Fruit fly (Drosophila melanogaster): ENCODE measurements around the gene nerfin-1.
A peak's percentile ranks its signal among the peaks of the same experiment; 100 is the strongest.

Gene nerfin-1

DNA sequence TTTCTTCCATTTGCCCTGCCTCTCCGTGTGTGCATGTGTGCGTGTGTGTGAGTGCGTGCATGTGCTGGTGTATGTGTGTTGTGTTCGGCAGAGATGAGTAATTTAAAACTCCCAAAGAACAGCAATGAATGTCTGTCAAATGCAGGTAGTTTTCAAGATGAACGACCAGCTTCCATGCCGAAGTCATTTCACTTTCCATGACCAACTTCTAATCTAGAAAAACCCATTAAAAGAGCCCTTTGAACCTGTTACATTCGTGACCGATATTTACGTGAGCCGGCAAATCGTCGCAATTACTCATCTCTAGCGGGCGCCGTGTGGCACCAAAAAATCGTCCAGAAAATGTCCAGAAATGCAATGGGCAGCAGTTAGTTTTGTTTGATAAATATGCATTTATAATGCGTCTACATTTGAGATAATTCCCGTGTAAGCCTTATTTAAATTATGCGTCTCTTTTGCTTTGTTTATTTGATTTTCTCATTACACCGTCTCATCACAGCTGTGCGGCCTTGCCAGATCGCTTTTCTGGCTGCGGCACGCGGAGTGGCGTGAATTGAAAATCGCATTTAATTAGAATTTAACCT lies 36.4 kb upstream of the nerfin-1 start (continued):
- no peak for TF ChIP-seq B-H2 (GFP tag; optimal IDR thresholded peaks at IDR 0.05)
- no peak for TF ChIP-seq CG4282 (GFP tag; optimal IDR thresholded peaks at IDR 0.05)
- peak; percentile 11 for TF ChIP-seq CG12391 (tag; optimal IDR thresholded peaks at IDR 0.05)
- TF ChIP-seq CG8388 (GFP tag; optimal IDR thresholded peaks at IDR 0.05) = no peak
- peak; percentile 47 for TF ChIP-seq pho (GFP tag; optimal IDR thresholded peaks at IDR 0.05)
- TF ChIP-seq CG6175 (GFP tag; IDR thresholded peaks at IDR 0.05) = 0 out of 3 replicates have a peak, but pooled peaks have one; percentile 45
- TF ChIP-seq kay (GFP tag; optimal IDR thresholded peaks at IDR 0.05) = peak; percentile 27
- TF ChIP-seq CG8944 (GFP tag; optimal IDR thresholded peaks at IDR 0.05) = peak; percentile 59
- no peak for TF ChIP-seq ewg (GFP tag; optimal IDR thresholded peaks at IDR 0.05)
- no peak for TF ChIP-seq jigr1 (GFP tag; IDR thresholded peaks at IDR 0.05)
- peak; percentile 33 for TF ChIP-seq CG15696 (tag; optimal IDR thresholded peaks at IDR 0.05)
- TF ChIP-seq eve (GFP tag; optimal IDR thresholded peaks at IDR 0.05) = no peak
- TF ChIP-seq br (optimal IDR thresholded peaks at IDR 0.05) = no peak
- TF ChIP-seq gt (GFP tag; IDR thresholded peaks at IDR 0.05) = no peak
- peak; percentile 56 for TF ChIP-seq CG4617 (GFP tag; optimal IDR thresholded peaks at IDR 0.05; ENCODE audit: borderline replicate concordance)
- TF ChIP-seq Nf-YC (tag; optimal IDR thresholded peaks at IDR 0.05) = peak; percentile 44
- TF ChIP-seq peb (GFP tag; IDR thresholded peaks at IDR 0.05) = no peak
- TF ChIP-seq Antp (GFP tag; optimal IDR thresholded peaks at IDR 0.05) = peak; percentile 65
- no peak for TF ChIP-seq CG8765 (GFP tag; IDR thresholded peaks at IDR 0.05)
- TF ChIP-seq p53 (GFP tag; optimal IDR thresholded peaks at IDR 0.05) = no peak
- TF ChIP-seq PHDP (tag; optimal IDR thresholded peaks at IDR 0.05) = no peak
- peak; percentile 50 for TF ChIP-seq CG9609 (GFP tag; optimal IDR thresholded peaks at IDR 0.05)
- TF ChIP-seq CG1603 (tag; optimal IDR thresholded peaks at IDR 0.05) = peak; percentile 35
- TF ChIP-seq hb (GFP tag; IDR thresholded peaks at IDR 0.05; ENCODE audit: partially characterized antibody) = peak; percentile 71; the same call in 2 of the 3 replicates
- no peak for TF ChIP-seq CG7271 (tag; optimal IDR thresholded peaks at IDR 0.05)
- peak; percentile 0 for TF ChIP-seq Bdp1 (GFP tag; optimal IDR thresholded peaks at IDR 0.05)
- TF ChIP-seq CG10274 (GFP tag; optimal IDR thresholded peaks at IDR 0.05) = no peak
- TF ChIP-seq CG1529 (GFP tag; optimal IDR thresholded peaks at IDR 0.05) = no peak
- TF ChIP-seq sr (GFP tag; IDR thresholded peaks at IDR 0.05) = no peak
- TF ChIP-seq CG30020 (tag; optimal IDR thresholded peaks at IDR 0.05) = peak; percentile 32
- peak; percentile 32 for TF ChIP-seq Ets97D (GFP tag; optimal IDR thresholded peaks at IDR 0.05)
- no peak for TF ChIP-seq tio (GFP tag; optimal IDR thresholded peaks at IDR 0.05)
- TF ChIP-seq CG3995 (GFP tag; optimal IDR thresholded peaks at IDR 0.05) = peak; percentile 78
- TF ChIP-seq HmgZ (tag; optimal IDR thresholded peaks at IDR 0.05) = no peak
- TF ChIP-seq D (optimal IDR thresholded peaks at IDR 0.05) = no peak
- no peak for TF ChIP-seq D (GFP tag; optimal IDR thresholded peaks at IDR 0.05)
- TF ChIP-seq row (GFP tag; IDR thresholded peaks at IDR 0.05) = peak; percentile 81
- peak; percentile 53; the same call in 1 of the 2 replicates for TF ChIP-seq Rfx (GFP tag; IDR thresholded peaks at IDR 0.05)
- no peak for TF ChIP-seq caup (GFP tag; optimal IDR thresholded peaks at IDR 0.05; ENCODE audit: severe bottlenecking)
- 0 out of 2 replicates have a peak, but pooled peaks have one; percentile 34 for TF ChIP-seq CG32767 (GFP tag; IDR thresholded peaks at IDR 0.05)
- no peak for TF ChIP-seq CG6654 (GFP tag; optimal IDR thresholded peaks at IDR 0.05)
- TF ChIP-seq CG7357 (GFP tag; IDR thresholded peaks at IDR 0.05) = no peak
- no peak for TF ChIP-seq bowl (GFP tag; IDR thresholded peaks at IDR 0.05)
- TF ChIP-seq Atf6 (GFP tag; IDR thresholded peaks at IDR 0.05) = no peak
- peak; percentile 63 for TF ChIP-seq luna (GFP tag; optimal IDR thresholded peaks at IDR 0.05)
- TF ChIP-seq az2 (GFP tag; optimal IDR thresholded peaks at IDR 0.05) = peak; percentile 46
- TF ChIP-seq Taf1 (GFP tag; IDR thresholded peaks at IDR 0.05) = 0 out of 2 replicates have a peak, but pooled peaks have one; percentile 11
- TF ChIP-seq rib (GFP tag; IDR thresholded peaks at IDR 0.05) = no peak
- TF ChIP-seq CG11085 (GFP tag; IDR thresholded peaks at IDR 0.05) = no peak
- peak; percentile 19 for TF ChIP-seq Mes4 (GFP tag; optimal IDR thresholded peaks at IDR 0.05)
- TF ChIP-seq CG10267 (tag; optimal IDR thresholded peaks at IDR 0.05) = peak; percentile 9
- no peak for TF ChIP-seq cas (GFP tag; IDR thresholded peaks at IDR 0.05)

Data from whole organism, embryonic.